Worm (Caenorhabditis elegans) whole organism, midembryonic: Measurements from ENCODE around the gene pho-5.

Experiments
- T22C8.4 ChIP-seq: fragments of 200-800 bp; sonication (Bioruptor generic); IDR thresholded peaks from 2 replicates; pipeline ENCODE4 v1.3.6; 2022; ENCODE audit warnings: missing genetic modification characterization, missing compliant biosample characterization
- cog-1 ChIP-seq: sonication (generic microtip); optimal IDR thresholded peaks from 2 replicates; lab custom pipeline; 2016; ENCODE audit warnings: missing genetic modification characterization, missing compliant biosample characterization
- flt-1 ChIP-seq: fragments of 200-800 bp; sonication (Bioruptor generic); IDR thresholded peaks from 2 replicates; pipeline ENCODE4 v1.3.6; 2022; ENCODE audit warnings: missing genetic modification characterization, missing compliant biosample characterization
- klf-2 ChIP-seq: fragments of 200-800 bp; sonication (Bioruptor generic); conservative IDR thresholded peaks from 2 replicates; pipeline ENCODE4 v1.3.6; 2022; ENCODE audit warnings: missing genetic modification reagents, missing genetic modification characterization, missing compliant biosample characterization
- med-1 ChIP-seq: sonication (generic microtip); optimal IDR thresholded peaks from 2 replicates; lab custom pipeline; 2017; ENCODE audit warnings: missing genetic modification characterization, mild to moderate bottlenecking, missing compliant biosample characterization, antibody characterized with exemption, missing genetic modification reagents; ENCODE audit not compliant: insufficient read depth
- ref-1 ChIP-seq: fragments of 200-800 bp; sonication (Bioruptor generic); conservative IDR thresholded peaks from 2 replicates; pipeline ENCODE4 v1.3.6; 2022; ENCODE audit warnings: missing genetic modification reagents, missing genetic modification characterization, missing compliant biosample characterization
- tab-1 ChIP-seq: fragments of 200-800 bp; sonication (Bioruptor generic); IDR thresholded peaks from 2 replicates; pipeline ENCODE4 v1.3.6; 2022; ENCODE audit warnings: missing genetic modification characterization, missing compliant biosample characterization
- ztf-23 ChIP-seq: fragments of 200-800 bp; sonication (Bioruptor generic); IDR thresholded peaks from 2 replicates; pipeline ENCODE4 v1.3.6; 2022; ENCODE audit warnings: missing genetic modification reagents, missing genetic modification characterization, missing compliant biosample characterization
- ztf-29 ChIP-seq: fragments of 200-800 bp; sonication (Bioruptor generic); IDR thresholded peaks from 2 replicates; pipeline ENCODE4 v1.3.6; 2022; ENCODE audit warnings: missing genetic modification reagents, missing genetic modification characterization, missing compliant biosample characterization

Gene pho-5

DNA sequence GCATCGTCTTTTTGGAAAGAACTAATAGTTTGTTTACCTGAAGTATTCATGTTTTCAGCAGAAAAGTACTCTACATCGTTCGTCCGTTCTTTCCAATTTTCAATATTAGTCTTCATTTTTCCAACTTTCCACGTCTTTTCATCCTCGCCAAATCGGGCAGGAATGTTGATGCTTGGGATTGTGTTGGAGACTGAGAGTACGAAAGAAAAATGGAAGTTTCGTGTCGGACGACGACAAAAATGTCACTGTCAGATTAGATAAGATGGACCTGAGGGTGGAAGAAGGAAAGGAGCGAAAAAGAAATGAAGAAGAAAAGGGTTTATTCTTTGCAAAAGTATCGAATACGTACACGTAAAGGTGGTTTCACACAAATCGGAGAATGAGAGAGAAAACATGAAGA is 12.4 kb upstream of the pho-5 start:
- no peak for TF ChIP-seq T22C8.4 (GFP tag; lab: Robert Waterston, UW)
- TF ChIP-seq tab-1 (GFP tag; lab: Robert Waterston, UW) = no peak
- no peak for TF ChIP-seq ztf-29 (GFP tag; lab: Robert Waterston, UW)
- no peak for TF ChIP-seq ztf-23 (GFP tag; lab: Robert Waterston, UW)
- no peak for TF ChIP-seq flt-1 (GFP tag; lab: Robert Waterston, UW)
- TF ChIP-seq klf-2 = no peak
- no peak for TF ChIP-seq ref-1 (GFP tag; lab: Robert Waterston, UW)
- TF ChIP-seq cog-1 (tag; lab: Kevin White, UChicago) = no peak

DNA sequence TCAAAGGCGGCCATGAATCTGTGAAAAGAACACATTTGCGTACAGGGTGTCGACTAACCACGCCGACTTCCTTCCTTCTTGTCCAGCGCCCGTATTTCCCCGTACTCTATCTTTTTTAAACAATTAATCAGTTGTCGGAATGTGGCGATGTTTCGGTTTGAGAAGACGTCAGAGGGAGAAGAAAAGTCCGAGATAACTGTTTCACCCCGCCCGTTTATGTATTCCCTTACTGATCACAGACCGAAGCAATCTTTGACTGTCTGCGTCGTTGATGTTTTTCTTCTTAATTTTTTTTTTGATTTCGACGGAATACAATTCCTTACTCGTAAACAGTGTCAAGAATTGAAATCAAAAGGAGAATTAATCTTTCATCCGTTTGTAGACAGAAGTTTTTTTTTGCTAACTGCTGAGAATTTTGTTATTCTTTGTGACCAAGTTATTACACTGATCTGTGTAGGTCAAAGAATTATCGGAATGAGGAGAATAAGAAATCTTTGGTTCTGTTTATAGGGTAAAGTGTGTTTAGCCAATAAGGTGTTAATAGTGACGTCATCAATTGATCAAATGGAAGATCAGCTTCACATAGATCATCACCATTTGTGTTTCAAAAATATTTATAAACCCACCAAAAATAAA is 11.5 kb upstream of the pho-5 start:
- TF ChIP-seq flt-1 (GFP tag; lab: Robert Waterston, UW) (no peak), T22C8.4 (GFP tag; lab: Robert Waterston, UW) (no peak), ref-1 (GFP tag; lab: Robert Waterston, UW) (no peak), cog-1 (tag; lab: Kevin White, UChicago) (no peak), ztf-29 (GFP tag; lab: Robert Waterston, UW) (no peak), tab-1 (GFP tag; lab: Robert Waterston, UW) (no peak), ztf-23 (GFP tag; lab: Robert Waterston, UW) (no peak), med-1 (GFP tag; lab: Kevin White, UChicago) (no peak), klf-2 (no peak)

DNA sequence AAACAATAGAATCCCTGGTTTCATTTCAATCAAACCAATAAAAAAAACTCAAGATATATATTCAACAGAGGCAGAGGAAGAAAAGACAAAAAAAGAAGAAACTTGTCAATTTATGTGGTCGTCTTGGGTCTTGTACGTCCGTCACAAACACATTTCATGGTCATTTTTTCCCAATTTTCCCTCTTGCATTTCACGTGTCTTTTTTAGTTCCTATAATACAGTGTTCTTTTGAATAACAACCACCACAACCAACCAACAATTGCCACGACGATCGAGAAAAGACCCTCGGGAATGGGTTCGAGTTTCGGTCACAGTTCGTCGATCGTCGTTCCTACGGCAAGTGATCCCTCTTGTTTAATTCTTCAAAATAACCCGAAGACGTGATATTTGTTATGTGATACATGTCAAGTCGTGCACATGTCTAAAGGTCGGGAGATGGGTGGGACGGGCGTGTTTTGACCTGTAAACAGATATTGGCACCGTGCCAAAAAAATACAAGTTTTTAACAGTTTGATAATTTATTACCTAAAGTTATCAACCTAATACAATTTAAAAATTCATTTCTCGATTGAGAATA is 10.5 kb upstream of the pho-5 start:
- no peak for TF ChIP-seq ref-1 (GFP tag; lab: Robert Waterston, UW)
- TF ChIP-seq ztf-29 (GFP tag; lab: Robert Waterston, UW) = no peak
- no peak for TF ChIP-seq klf-2
- no peak for TF ChIP-seq med-1 (GFP tag; lab: Kevin White, UChicago)
- no peak for TF ChIP-seq tab-1 (GFP tag; lab: Robert Waterston, UW)
- TF ChIP-seq cog-1 (tag; lab: Kevin White, UChicago) = no peak
- no peak for TF ChIP-seq T22C8.4 (GFP tag; lab: Robert Waterston, UW)

DNA sequence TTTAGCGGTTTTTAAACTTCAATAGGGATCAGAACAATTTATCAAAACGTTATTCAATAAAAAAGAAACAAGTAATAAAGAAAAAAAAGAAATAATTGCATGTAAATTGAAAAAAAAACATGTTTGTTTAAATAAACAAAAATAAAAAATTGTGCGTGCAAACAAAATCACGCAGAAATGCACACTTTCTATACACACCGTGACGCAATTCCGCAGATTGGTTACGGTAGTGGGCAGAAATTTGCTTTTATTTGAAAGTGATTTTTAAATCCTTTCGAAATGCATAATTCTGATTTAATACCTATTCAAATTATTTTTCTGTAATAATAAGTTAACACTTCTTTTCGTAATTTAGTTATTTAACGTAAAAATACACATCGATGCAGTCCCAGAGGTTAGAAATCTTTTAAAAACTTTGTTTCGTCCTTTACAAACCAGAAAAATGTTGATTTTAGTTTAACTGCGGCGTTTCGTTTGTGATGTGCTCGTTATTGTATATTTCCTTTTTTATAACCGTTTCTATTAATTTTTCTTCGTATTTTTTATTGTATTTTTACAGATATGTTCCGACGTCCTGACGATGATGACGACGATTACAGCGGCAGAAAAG is 7.5 kb upstream of the pho-5 start, which contains the start of gene cwf-19L2:
Gene cwf-19L2 (plus strand): TSS at position 560 of the 610 bp plus-strand sequence.
- TF ChIP-seq ref-1 (GFP tag; lab: Robert Waterston, UW) = no peak
- no peak for TF ChIP-seq T22C8.4 (GFP tag; lab: Robert Waterston, UW)
- no peak for TF ChIP-seq flt-1 (GFP tag; lab: Robert Waterston, UW)

DNA sequence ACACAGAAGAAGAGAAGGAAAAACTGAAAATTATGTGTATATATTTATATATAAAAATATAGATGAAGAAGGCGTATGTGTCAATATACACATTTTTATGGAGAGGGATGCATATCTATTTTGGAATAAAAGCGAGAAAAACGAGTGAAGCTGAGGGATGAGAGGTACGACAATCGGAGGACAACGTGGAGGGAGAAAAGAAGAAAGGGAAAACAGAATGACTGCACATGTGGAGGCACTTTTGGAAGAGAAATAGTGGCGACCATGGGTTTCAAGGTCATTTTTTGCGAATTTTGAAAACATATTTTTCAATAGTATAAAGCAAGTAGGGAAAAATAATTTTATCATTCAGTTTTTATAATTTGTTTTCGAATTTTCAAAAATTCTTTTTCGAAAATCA is 6.9 kb upstream of the pho-5 start:
- TF ChIP-seq ztf-23 (GFP tag; lab: Robert Waterston, UW) (no peak), flt-1 (GFP tag; lab: Robert Waterston, UW) (no peak), klf-2 (no peak), ztf-29 (GFP tag; lab: Robert Waterston, UW) (no peak), med-1 (GFP tag; lab: Kevin White, UChicago) (no peak)

DNA sequence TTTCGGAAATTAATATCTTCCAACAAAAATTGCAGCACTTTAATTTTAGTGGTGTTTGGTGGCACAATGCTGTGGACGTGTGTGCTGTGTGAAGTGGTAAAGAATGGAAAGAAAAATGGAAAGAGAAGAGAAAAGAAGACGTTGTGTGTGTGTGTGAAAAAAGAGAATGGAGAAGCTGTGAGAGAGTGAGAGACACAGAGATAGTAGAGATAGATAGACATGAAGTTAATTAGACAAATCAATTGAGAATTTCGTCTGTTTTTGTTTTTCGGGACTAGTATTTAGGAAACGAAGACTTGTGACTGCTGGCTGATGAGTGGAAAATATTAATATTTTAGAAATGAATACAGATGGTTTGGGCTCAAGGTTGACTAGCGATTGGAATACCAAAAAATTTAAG is 5.5 kb upstream of the pho-5 start:
- TF ChIP-seq med-1 (GFP tag; lab: Kevin White, UChicago) (no peak), ztf-29 (GFP tag; lab: Robert Waterston, UW) (no peak), cog-1 (tag; lab: Kevin White, UChicago) (no peak), flt-1 (GFP tag; lab: Robert Waterston, UW) (no peak), ref-1 (GFP tag; lab: Robert Waterston, UW) (no peak), ztf-23 (GFP tag; lab: Robert Waterston, UW) (no peak), klf-2 (no peak), tab-1 (GFP tag; lab: Robert Waterston, UW) (no peak), T22C8.4 (GFP tag; lab: Robert Waterston, UW) (no peak)

DNA sequence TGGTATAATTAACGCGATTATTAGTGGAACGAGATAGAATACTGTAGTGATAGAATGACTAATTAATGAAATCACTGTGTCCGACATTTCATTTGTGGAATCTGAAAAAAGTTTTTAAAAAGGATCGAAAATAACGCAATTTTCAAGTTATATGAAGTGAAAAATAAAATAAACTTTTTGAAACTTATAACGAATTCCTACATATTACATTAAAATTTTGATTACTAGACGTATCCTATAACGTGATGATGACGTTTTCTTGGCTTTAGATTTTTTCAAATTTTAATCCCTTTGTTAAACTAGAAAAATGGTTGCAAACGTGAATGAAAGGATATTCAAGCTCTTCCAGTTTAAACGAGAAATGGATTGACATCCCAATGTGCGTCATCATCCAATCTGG is 4.8 kb upstream of the pho-5 start, which contains the start of gene algn-11:
Gene algn-11 (minus strand): TSS at position 101 of the 400 bp plus-strand sequence.
- TF ChIP-seq ztf-23 (GFP tag; lab: Robert Waterston, UW) = no peak
- no peak for TF ChIP-seq ref-1 (GFP tag; lab: Robert Waterston, UW)
- no peak for TF ChIP-seq klf-2
- no peak for TF ChIP-seq T22C8.4 (GFP tag; lab: Robert Waterston, UW)
- no peak for TF ChIP-seq tab-1 (GFP tag; lab: Robert Waterston, UW)
- TF ChIP-seq flt-1 (GFP tag; lab: Robert Waterston, UW) = no peak
- TF ChIP-seq med-1 (GFP tag; lab: Kevin White, UChicago) = no peak
- no peak for TF ChIP-seq cog-1 (tag; lab: Kevin White, UChicago)
- no peak for TF ChIP-seq ztf-29 (GFP tag; lab: Robert Waterston, UW)

DNA sequence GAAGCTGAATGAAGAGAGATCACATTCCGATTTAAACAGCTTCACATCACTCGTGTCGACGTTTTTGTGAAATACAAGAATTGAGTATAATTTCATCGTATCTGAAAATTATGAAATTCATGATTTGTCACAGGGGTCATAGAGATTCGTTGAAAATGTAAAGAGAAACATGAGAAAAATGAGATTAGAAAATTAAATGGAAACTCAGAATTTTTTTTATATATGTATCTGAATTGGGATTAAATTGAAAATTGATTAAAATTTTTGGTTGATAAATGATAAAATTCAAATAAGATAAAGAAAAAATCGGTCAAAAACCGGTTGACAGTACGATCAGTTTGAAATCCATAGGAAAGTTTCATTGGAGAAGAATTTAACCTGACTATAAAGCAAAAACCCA is 1.8 kb upstream of the pho-5 start, which contains the start of gene ykt-6:
Gene ykt-6 (minus strand): TSS at position 101 of the 400 bp plus-strand sequence.
- TF ChIP-seq flt-1 (GFP tag; lab: Robert Waterston, UW) (no peak), klf-2 (no peak), tab-1 (GFP tag; lab: Robert Waterston, UW) (no peak), med-1 (GFP tag; lab: Kevin White, UChicago) (no peak), ref-1 (GFP tag; lab: Robert Waterston, UW) (no peak), cog-1 (tag; lab: Kevin White, UChicago) (no peak), T22C8.4 (GFP tag; lab: Robert Waterston, UW) (no peak), ztf-23 (GFP tag; lab: Robert Waterston, UW) (no peak), ztf-29 (GFP tag; lab: Robert Waterston, UW) (no peak)

DNA sequence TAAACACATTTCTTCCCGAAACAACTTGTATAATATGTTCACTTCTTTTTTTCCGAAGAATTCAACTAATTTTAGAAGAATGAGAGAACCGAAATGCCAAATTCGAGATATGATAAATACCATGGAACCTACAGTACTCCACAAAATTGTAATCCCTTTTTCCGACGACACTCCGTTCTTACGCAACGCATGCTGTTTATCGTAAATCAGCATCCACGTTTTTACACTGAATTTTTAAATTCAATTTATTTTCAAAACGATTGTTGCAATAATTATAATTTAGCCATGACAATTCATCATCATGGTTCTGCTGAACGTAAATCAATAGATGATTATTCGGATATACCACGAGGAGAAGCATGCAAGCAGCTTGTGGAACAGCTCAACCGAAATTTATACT is 4.5 kb downstream of the pho-5 start, which contains the start of gene B0361.3:
Gene B0361.3 (plus strand): TSS at position 284 of the 400 bp plus-strand sequence.
- TF ChIP-seq T22C8.4 (GFP tag; lab: Robert Waterston, UW) = no peak
- TF ChIP-seq klf-2 = no peak
- TF ChIP-seq ref-1 (GFP tag; lab: Robert Waterston, UW) = no peak
- TF ChIP-seq flt-1 (GFP tag; lab: Robert Waterston, UW) = no peak
- TF ChIP-seq ztf-29 (GFP tag; lab: Robert Waterston, UW) = no peak
- no peak for TF ChIP-seq ztf-23 (GFP tag; lab: Robert Waterston, UW)
